Fruit fly (Drosophila melanogaster): ENCODE measurements around the gene EloA.

Gene EloA

dm6 chr3R:23280806-23281257 is 29.5 kb downstream of the EloA start, which contains the start of the genes orb and Cdc16 (continued):
- TF ChIP-seq Stat92E (GFP tag; optimal IDR thresholded peaks at IDR 0.05) = peak in 1 of 3 experiments; percentile 59
- TF ChIP-seq CG4820 (GFP tag; optimal IDR thresholded peaks at IDR 0.05) = peak; percentile 81
- no peak for TF ChIP-seq prd (optimal IDR thresholded peaks at IDR 0.05)
- peak; percentile 94 for TF ChIP-seq prd (GFP tag; IDR thresholded peaks at IDR 0.05)
- peak; percentile 76 for TF ChIP-seq CG12219 (GFP tag; optimal IDR thresholded peaks at IDR 0.05)
- no peak for TF ChIP-seq btn (GFP tag; optimal IDR thresholded peaks at IDR 0.05)
- peak; percentile 43 for TF ChIP-seq TFAM (GFP tag; optimal IDR thresholded peaks at IDR 0.05)
- TF ChIP-seq Bteb2 (GFP tag; optimal IDR thresholded peaks at IDR 0.05) = peak; percentile 69
- TF ChIP-seq unc-4 (GFP tag; IDR thresholded peaks at IDR 0.05; ENCODE audit: partially characterized antibody) = peak; percentile 37
- TF ChIP-seq unpg (GFP tag; optimal IDR thresholded peaks at IDR 0.05) = peak; percentile 96
- peak; percentile 99 for TF ChIP-seq MBD-R2 (GFP tag; IDR thresholded peaks at IDR 0.05)
- no peak for TF ChIP-seq vnd (GFP tag; IDR thresholded peaks at IDR 0.05; ENCODE audit: partially characterized antibody)
- TF ChIP-seq CG10209 (GFP tag; optimal IDR thresholded peaks at IDR 0.05) = peak; percentile 90
- TF ChIP-seq CG34224 (GFP tag; IDR thresholded peaks at IDR 0.05; ENCODE audit: partially characterized antibody) = no peak
- peak; percentile 11 for TF ChIP-seq p53 (GFP tag; optimal IDR thresholded peaks at IDR 0.05)
- TF ChIP-seq CG12299 (tag; optimal IDR thresholded peaks at IDR 0.05) = peak; percentile 92
- TF ChIP-seq CG18262 (tag; optimal IDR thresholded peaks at IDR 0.05) = peak; percentile 91
- peak; percentile 71 for TF ChIP-seq Nf-YA (GFP tag; IDR thresholded peaks at IDR 0.05)
- TF ChIP-seq Med (GFP tag) = peak; percentile 95
- peak; percentile 91 for TF ChIP-seq fd96Cb (tag; optimal IDR thresholded peaks at IDR 0.05)
- TF ChIP-seq CG5245 (GFP tag; optimal IDR thresholded peaks at IDR 0.05) = peak; percentile 89
- TF ChIP-seq Ets97D (GFP tag; optimal IDR thresholded peaks at IDR 0.05) = peak; percentile 63
- peak; percentile 65 for TF ChIP-seq CG12104 (GFP tag; optimal IDR thresholded peaks at IDR 0.05)
- TF ChIP-seq CG11247 (GFP tag; IDR thresholded peaks at IDR 0.05) = peak; percentile 94
- no peak for TF ChIP-seq nerfin-2 (GFP tag; IDR thresholded peaks at IDR 0.05; ENCODE audit: partially characterized antibody)
- TF ChIP-seq ttk (GFP tag; IDR thresholded peaks at IDR 0.05) = peak; percentile 92
- TF ChIP-seq sima (GFP tag; optimal IDR thresholded peaks at IDR 0.05) = no peak
- peak; percentile 95 for TF ChIP-seq Rfx (GFP tag; IDR thresholded peaks at IDR 0.05)
- TF ChIP-seq CG6254 (GFP tag; optimal IDR thresholded peaks at IDR 0.05) = peak; percentile 82
- peak; percentile 95 for TF ChIP-seq Dbx (GFP tag; IDR thresholded peaks at IDR 0.05)
- no peak for TF ChIP-seq CG15479 (GFP tag; optimal IDR thresholded peaks at IDR 0.05)
- peak; percentile 72 for TF ChIP-seq CG5953 (GFP tag; IDR thresholded peaks at IDR 0.05)
- peak; percentile 74 for TF ChIP-seq Lhr (GFP tag; optimal IDR thresholded peaks at IDR 0.05)
- TF ChIP-seq CG2889 (GFP tag; IDR thresholded peaks at IDR 0.05) = peak; percentile 88
- peak; percentile 31 for TF ChIP-seq CG3995 (GFP tag; optimal IDR thresholded peaks at IDR 0.05)
- peak; percentile 83 for TF ChIP-seq slou (GFP tag; optimal IDR thresholded peaks at IDR 0.05)
- TF ChIP-seq bowl (GFP tag; IDR thresholded peaks at IDR 0.05) = peak; percentile 82
- TF ChIP-seq CG11504 (tag; optimal IDR thresholded peaks at IDR 0.05) = peak; percentile 92
- no peak for TF ChIP-seq ERR (GFP tag; optimal IDR thresholded peaks at IDR 0.05)
- TF ChIP-seq CG4282 (GFP tag; optimal IDR thresholded peaks at IDR 0.05) = peak; percentile 14
- no peak for TF ChIP-seq mld (GFP tag; IDR thresholded peaks at IDR 0.05; ENCODE audit: partially characterized antibody)
- TF ChIP-seq CG2202 (tag; optimal IDR thresholded peaks at IDR 0.05) = peak; percentile 88
- TF ChIP-seq Sry-δ (GFP tag; optimal IDR thresholded peaks at IDR 0.05) = peak; percentile 38
- TF ChIP-seq crol (GFP tag; IDR thresholded peaks at IDR 0.05) = peak; percentile 54; the same call in 1 of the 2 replicates
- TF ChIP-seq tin (GFP tag; optimal IDR thresholded peaks at IDR 0.05) = peak; percentile 93
- TF ChIP-seq otp (GFP tag; IDR thresholded peaks at IDR 0.05) = peak; percentile 88
- peak; percentile 51 for TF ChIP-seq CG7786 (GFP tag; optimal IDR thresholded peaks at IDR 0.05)
- peak; percentile 94 for TF ChIP-seq CG12659 (GFP tag; optimal IDR thresholded peaks at IDR 0.05)
- TF ChIP-seq Eip74EF (GFP tag; optimal IDR thresholded peaks at IDR 0.05) = peak in 1 of 2 experiments; percentile 84
- peak; percentile 91 for TF ChIP-seq caup (GFP tag; optimal IDR thresholded peaks at IDR 0.05; ENCODE audit: severe bottlenecking)
